Worm (Caenorhabditis elegans): ENCODE results near the gene unc-86.

The unc-86 gene

DNA sequence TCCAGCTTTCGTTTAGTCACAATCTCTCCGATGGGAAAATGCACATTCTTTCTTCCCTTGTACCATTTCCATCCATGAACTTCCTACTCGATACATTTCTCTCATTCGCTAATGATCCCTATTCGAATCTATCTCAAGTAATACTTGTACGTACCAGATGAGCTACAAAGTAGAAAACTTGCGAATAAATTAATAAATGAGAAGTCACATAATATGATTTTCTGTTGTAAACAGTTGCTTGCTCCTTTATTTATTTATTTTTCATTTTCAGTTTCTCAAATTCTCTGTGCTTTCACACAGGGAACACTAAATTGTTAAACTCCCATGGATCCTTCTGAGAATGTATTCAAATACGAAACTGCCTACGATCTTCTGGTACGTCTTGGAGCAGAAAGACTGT is 10.0 kb upstream of the unc-86 start, which contains the start of gene rfs-1:
Gene rfs-1, plus strand, starts transcription at position 301 of the 400 bp plus-strand sequence.
- TF ChIP-seq cebp-2 (GFP tag; IDR thresholded peaks at IDR 0.05) (no peak), madf-3 (GFP tag; IDR thresholded peaks at IDR 0.05) (0 out of 2 replicates have a peak, but pooled peaks have one; percentile 40), B0336.3 (GFP tag; IDR thresholded peaks at IDR 0.05) (peak; percentile 55; the same call in 1 of the 2 replicates), ztf-28 (GFP tag; IDR thresholded peaks at IDR 0.05) (no peak), B0019.2 (GFP tag; conservative IDR thresholded peaks at IDR 0.05) (no peak), athp-1 (tag; optimal IDR thresholded peaks at IDR 0.05) (no peak)

DNA sequence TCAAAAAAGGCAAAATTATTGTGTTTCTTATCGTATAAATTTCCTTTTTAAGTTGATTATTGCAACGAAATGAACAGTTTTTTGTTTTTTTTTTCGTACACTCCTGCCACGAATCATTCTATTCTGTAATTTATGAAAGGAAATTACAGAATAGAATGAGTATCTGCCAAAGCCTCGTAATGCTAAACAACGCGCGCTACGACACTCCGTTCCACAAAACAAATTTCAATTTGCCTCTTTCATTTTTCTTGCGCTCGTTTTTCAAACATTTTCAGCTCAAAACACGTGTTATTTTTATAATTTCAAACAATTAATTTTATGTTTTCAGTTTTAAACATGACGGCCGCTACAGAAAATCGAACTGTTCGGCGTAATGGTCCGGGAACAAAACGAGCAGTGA is 8.6 kb upstream of the unc-86 start, which contains the start of gene mob-4:
Gene mob-4, plus strand, starts transcription at position 329 of the 400 bp plus-strand sequence.
- TF ChIP-seq T07F8.4 (tag; optimal IDR thresholded peaks at IDR 0.05) (no peak), attf-3 (GFP tag; conservative IDR thresholded peaks at IDR 0.05) (peak; percentile 88), hrde-1 (tag; optimal IDR thresholded peaks at IDR 0.05; ENCODE audit: borderline replicate concordance) (no peak)

DNA sequence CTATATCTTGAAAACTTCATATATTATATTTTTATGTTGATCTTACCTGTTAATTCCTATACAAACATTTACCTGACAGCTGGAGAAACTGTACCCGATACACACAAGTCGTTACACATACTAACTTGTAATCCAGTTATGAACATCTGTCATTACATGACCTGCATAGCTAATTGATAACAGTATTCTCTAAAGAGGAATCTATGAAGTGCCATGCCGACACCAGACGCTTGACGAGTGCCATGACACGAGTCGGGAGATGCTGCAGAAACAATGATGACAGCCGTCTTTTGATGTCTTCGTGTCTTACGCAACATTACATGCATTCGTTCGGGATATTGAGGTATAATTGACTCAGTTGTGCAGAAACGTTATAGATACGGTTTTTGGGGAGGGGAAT is 3.9 kb upstream of the unc-86 start:
- TF ChIP-seq rcor-1 (GFP tag; IDR thresholded peaks at IDR 0.05) (no peak), mcd-1 (GFP tag; IDR thresholded peaks at IDR 0.05) (no peak), rec-8 (tag; optimal IDR thresholded peaks at IDR 0.05) (no peak), F52B5.7 (tag; optimal IDR thresholded peaks at IDR 0.05) (no peak), him-1 (tag; optimal IDR thresholded peaks at IDR 0.05) (no peak), tbp1 (GFP tag; optimal IDR thresholded peaks at IDR 0.05) (no peak), snpc-4 (GFP tag; optimal IDR thresholded peaks at IDR 0.05) (no peak), snpc-4 (tag; optimal IDR thresholded peaks at IDR 0.05) (no peak)

DNA sequence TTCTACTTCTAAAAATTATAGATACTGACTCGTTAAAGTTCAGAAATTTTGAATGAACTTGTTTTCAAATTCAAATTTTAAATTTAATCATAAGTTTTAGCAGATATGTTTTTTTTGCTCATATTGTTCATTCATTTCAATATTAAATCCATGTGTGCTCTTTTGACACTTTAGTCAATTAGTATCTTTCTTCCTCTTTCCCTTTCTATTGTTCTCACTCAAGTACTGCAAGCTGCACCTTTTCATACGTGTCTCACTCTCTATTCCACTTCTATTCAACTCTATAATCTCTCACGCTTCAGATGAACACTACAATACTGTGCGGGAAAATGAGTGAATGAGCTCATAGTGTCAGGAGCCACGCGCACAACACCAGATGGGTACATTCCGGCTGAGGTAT is 1.8 kb upstream of the unc-86 start, which contains the start of gene C30A5.16:
Gene C30A5.16, plus strand, starts transcription at position 301 of the 400 bp plus-strand sequence.
- TF ChIP-seq B0035.1 (tag; optimal IDR thresholded peaks at IDR 0.05) (no peak), lin-26 (GFP tag; IDR thresholded peaks at IDR 0.05) (no peak), tlf-1 (GFP tag; optimal IDR thresholded peaks at IDR 0.05) (no peak), unc-62 (GFP tag; optimal IDR thresholded peaks at IDR 0.05) (no peak), let-607 (tag; optimal IDR thresholded peaks at IDR 0.05) (no peak), F57A8.1 (GFP tag; optimal IDR thresholded peaks at IDR 0.05) (no peak), Y56A3A.18 (GFP tag; IDR thresholded peaks at IDR 0.05) (no peak), ama-1 (optimal IDR thresholded peaks at IDR 0.05) (no peak), ama-1 (GFP tag; optimal IDR thresholded peaks at IDR 0.05) (no peak)

ce11 chrIII:8211562-8211961 is 4.6 kb downstream of the unc-86 start:
- TF ChIP-seq madf-6 (GFP tag; IDR thresholded peaks at IDR 0.05), result no peak
- TF ChIP-seq unc-62 (GFP tag; optimal IDR thresholded peaks at IDR 0.05), result no peak
- no peak for TF ChIP-seq nfya-1 (tag; optimal IDR thresholded peaks at IDR 0.05; ENCODE audit: borderline replicate concordance, insufficient read depth)
- no peak for TF ChIP-seq dpl-1 (GFP tag; optimal IDR thresholded peaks at IDR 0.05)
- TF ChIP-seq bed-1 (GFP tag; IDR thresholded peaks at IDR 0.05), result no peak
- no peak for TF ChIP-seq F39B2.1 (GFP tag; IDR thresholded peaks at IDR 0.05)
- TF ChIP-seq let-526 (GFP tag; IDR thresholded peaks at IDR 0.05), result no peak
- no peak for TF ChIP-seq ekl-4 (GFP tag; IDR thresholded peaks at IDR 0.05)
- no peak for TF ChIP-seq tbp1 (GFP tag; optimal IDR thresholded peaks at IDR 0.05)
- no peak for TF ChIP-seq nhr-90 (tag; optimal IDR thresholded peaks at IDR 0.05)
- no peak for TF ChIP-seq snpc-1.1 (tag; optimal IDR thresholded peaks at IDR 0.05; ENCODE audit: insufficient read depth)
- no peak for TF ChIP-seq tlf-1 (GFP tag; optimal IDR thresholded peaks at IDR 0.05)
- no peak for TF ChIP-seq lin-40 (tag; optimal IDR thresholded peaks at IDR 0.05)

Data from whole organism, young adult.